Fruit fly (Drosophila melanogaster) whole organism, embryonic: ENCODE measurements around the gene CG6048.

Source experiments
- Ada2b ChIP-seq: fragments of 200-800 bp; sonication (Bioruptor generic); IDR thresholded peaks from 2 replicates; pipeline ENCODE4 v1.3.6; 2022; ENCODE audit warnings: missing biosample characterization, missing genetic modification characterization
- CG10543 ChIP-seq: fragments of 200-800 bp; sonication (Bioruptor generic); optimal IDR thresholded peaks from 3 replicates; lab custom pipeline; 2017; ENCODE audit warnings: missing biosample characterization, mild to moderate bottlenecking, missing genetic modification characterization, moderate library complexity
- CG10565 ChIP-seq: fragments of 200-800 bp; sonication (Bioruptor generic); optimal IDR thresholded peaks from 3 replicates; lab custom pipeline; 2016; ENCODE audit warnings: missing biosample characterization, mild to moderate bottlenecking, missing genetic modification characterization
- CG11456 ChIP-seq: fragments of 200-800 bp; sonication (Bioruptor generic); IDR thresholded peaks from 3 replicates; pipeline ENCODE4 v1.3.6; 2022; ENCODE audit warnings: missing biosample characterization, missing genetic modification characterization
- CG12391 ChIP-seq: fragments of 200-800 bp; sonication (Bioruptor generic); optimal IDR thresholded peaks from 3 replicates; lab custom pipeline; 2018; ENCODE audit warnings: missing biosample characterization, mild to moderate bottlenecking, missing genetic modification characterization, moderate library complexity
- CG12769 ChIP-seq: fragments of 200-800 bp; sonication (Bioruptor generic); optimal IDR thresholded peaks from 2 replicates; lab custom pipeline; 2019; ENCODE audit warnings: missing biosample characterization, mild to moderate bottlenecking, missing genetic modification characterization, moderate library complexity
- CG13296 ChIP-seq: fragments of 200-800 bp; sonication (Bioruptor generic); optimal IDR thresholded peaks from 3 replicates; lab custom pipeline; 2018; ENCODE audit warnings: missing biosample characterization, mild to moderate bottlenecking, missing genetic modification characterization
- CG13624 ChIP-seq: fragments of 200-800 bp; sonication (Bioruptor generic); optimal IDR thresholded peaks from 2 replicates; lab custom pipeline; 2016; ENCODE audit warnings: missing biosample characterization, missing genetic modification characterization
- CG14667 ChIP-seq: fragments of 200-800 bp; sonication (Bioruptor generic); IDR thresholded peaks from 2 replicates; pipeline ENCODE4 v1.3.6; 2022; ENCODE audit warnings: missing biosample characterization, missing genetic modification characterization
- CG17829 ChIP-seq: fragments of 200-800 bp; optimal IDR thresholded peaks from 2 replicates; lab custom pipeline; 2019; ENCODE audit warnings: missing biosample characterization, mild to moderate bottlenecking, missing genetic modification characterization, moderate library complexity
- CG1792 ChIP-seq: fragments of 200-800 bp; sonication (Bioruptor generic); optimal IDR thresholded peaks from 2 replicates; lab custom pipeline; 2016; ENCODE audit warnings: missing biosample characterization, missing genetic modification characterization
- CG18599 ChIP-seq: fragments of 200-800 bp; sonication (Bioruptor generic); optimal IDR thresholded peaks from 3 replicates; lab custom pipeline; 2017; ENCODE audit warnings: missing biosample characterization, missing genetic modification characterization, mild to moderate bottlenecking, moderate library complexity, missing genetic modification reagents
- CG31224 ChIP-seq: fragments of 200-800 bp; sonication (Bioruptor generic); IDR thresholded peaks from 2 replicates; pipeline ENCODE4 v1.3.6; 2022; ENCODE audit warnings: missing biosample characterization, missing genetic modification characterization
- CG32772 ChIP-seq: fragments of 200-800 bp; sonication (Bioruptor generic); IDR thresholded peaks from 2 replicates; pipeline ENCODE4 v1.3.6; 2022; ENCODE audit warnings: missing biosample characterization, missing genetic modification characterization
- CG4360 ChIP-seq: fragments of 200-800 bp; sonication (Bioruptor generic); IDR thresholded peaks from 2 replicates; pipeline ENCODE4 v1.3.6; 2022; ENCODE audit warnings: missing biosample characterization, missing genetic modification characterization
- CG4730 ChIP-seq: fragments of 200-800 bp; sonication (Bioruptor generic); IDR thresholded peaks from 2 replicates; pipeline ENCODE4 v1.3.6; 2022; ENCODE audit warnings: missing biosample characterization, missing genetic modification characterization
- CG4820 ChIP-seq: fragments of 200-800 bp; sonication (Bioruptor generic); optimal IDR thresholded peaks from 3 replicates; lab custom pipeline; 2016; ENCODE audit warnings: missing biosample characterization, missing genetic modification characterization
- CG7372 ChIP-seq: fragments of 200-800 bp; sonication (Bioruptor generic); IDR thresholded peaks from 2 replicates; pipeline ENCODE4 v1.3.6; 2022; ENCODE audit warnings: missing biosample characterization, missing genetic modification characterization
- CG7745 ChIP-seq: fragments of 200-800 bp; sonication (Bioruptor generic); optimal IDR thresholded peaks from 2 replicates; lab custom pipeline; 2018; ENCODE audit warnings: missing biosample characterization, mild to moderate bottlenecking, missing genetic modification characterization, moderate library complexity
- CG9727 ChIP-seq: fragments of 200-800 bp; sonication (Bioruptor generic); optimal IDR thresholded peaks from 3 replicates; lab custom pipeline; 2017; ENCODE audit warnings: missing biosample characterization, mild to moderate bottlenecking, missing genetic modification characterization
- D ChIP-seq, 2 experiments: fragments of 200-800 bp in 1 of 2; fragments of >200 bp in 1 of 2; sonication (Bioruptor generic) in 1 of 2; optimal IDR thresholded peaks; 2 replicates in 1 of 2; 3 replicates in 1 of 2; lab custom pipeline; 2017; ENCODE audit warnings: mild to moderate bottlenecking in 1 of 2, missing biosample characterization in 1 of 2, missing genetic modification characterization in 1 of 2, missing genetic modification reagents in 1 of 2
- Dek ChIP-seq: fragments of 200-800 bp; sonication (Bioruptor generic); optimal IDR thresholded peaks from 3 replicates; lab custom pipeline; 2019; ENCODE audit warnings: missing biosample characterization, mild to moderate bottlenecking, missing genetic modification characterization, moderate library complexity
- Ets65A ChIP-seq: fragments of 200-800 bp; sonication (Bioruptor generic); peaks from one replicate; lab custom pipeline; 2016; ENCODE audit warnings: missing biosample characterization, missing genetic modification characterization
- HmgD ChIP-seq: fragments of 200-800 bp; sonication (Bioruptor generic); optimal IDR thresholded peaks from 3 replicates; lab custom pipeline; 2016; ENCODE audit warnings: missing biosample characterization, missing genetic modification characterization
- Hsf ChIP-seq: fragments of 200-800 bp; sonication (Bioruptor generic); optimal IDR thresholded peaks from 3 replicates; lab custom pipeline; 2016; ENCODE audit warnings: missing biosample characterization, missing genetic modification characterization
- Lpt ChIP-seq: fragments of >200 bp; optimal IDR thresholded peaks from 2 replicates; lab custom pipeline; 2018; ENCODE audit warnings: missing biosample characterization, missing genetic modification characterization
- MTF-1 ChIP-seq: fragments of 200-800 bp; sonication (Bioruptor generic); optimal IDR thresholded peaks from 2 replicates; lab custom pipeline; 2018; ENCODE audit warnings: missing biosample characterization, mild to moderate bottlenecking, missing genetic modification characterization, borderline replicate concordance
- Ptx1 ChIP-seq: fragments of 200-800 bp; sonication (Bioruptor generic); IDR thresholded peaks from 2 replicates; pipeline ENCODE4 v1.3.6; 2022; ENCODE audit warnings: missing biosample characterization, missing genetic modification characterization
- Rfx ChIP-seq: fragments of 200-800 bp; sonication (Bioruptor generic); IDR thresholded peaks from 2 replicates; pipeline ENCODE4 v1.3.6; 2022; ENCODE audit warnings: missing biosample characterization, missing genetic modification characterization
- Sox102F ChIP-seq: fragments of 200-800 bp; sonication (Bioruptor generic); optimal IDR thresholded peaks from 2 replicates; lab custom pipeline; 2018; ENCODE audit warnings: missing biosample characterization, mild to moderate bottlenecking, missing genetic modification characterization, moderate library complexity
- ara ChIP-seq: fragments of 200-800 bp; sonication (Bioruptor generic); IDR thresholded peaks from 2 replicates; pipeline ENCODE4 v1.3.6; 2022; ENCODE audit warnings: missing biosample characterization, missing genetic modification characterization
- cg ChIP-seq: fragments of 200-800 bp; sonication (Bioruptor generic); optimal IDR thresholded peaks from 3 replicates; lab custom pipeline; 2019; ENCODE audit warnings: missing biosample characterization, mild to moderate bottlenecking, missing genetic modification characterization, moderate library complexity
- crol ChIP-seq: fragments of 200-800 bp; sonication (Bioruptor generic); IDR thresholded peaks from 2 replicates; pipeline ENCODE4 v1.3.6; 2022; ENCODE audit warnings: missing biosample characterization, missing genetic modification characterization
- cwo ChIP-seq: fragments of 200-800 bp; sonication (Bioruptor generic); optimal IDR thresholded peaks from 3 replicates; lab custom pipeline; 2017; ENCODE audit warnings: missing biosample characterization, missing genetic modification characterization, mild to moderate bottlenecking, moderate library complexity, missing genetic modification reagents
- danr ChIP-seq: fragments of 200-800 bp; sonication (Bioruptor generic); IDR thresholded peaks from 2 replicates; pipeline ENCODE4 v1.3.6; 2022; ENCODE audit warnings: missing biosample characterization, missing genetic modification characterization
- disco-r ChIP-seq: fragments of 200-800 bp; sonication (Bioruptor generic); optimal IDR thresholded peaks from 2 replicates; lab custom pipeline; 2016; ENCODE audit warnings: missing biosample characterization, missing genetic modification characterization
- dpn ChIP-seq, 2 experiments: fragments of 200-800 bp; sonication (Bioruptor generic); optimal IDR thresholded peaks; 3 replicates each; lab custom pipeline; 2016; ENCODE audit warnings: missing biosample characterization in 2 of 2, missing genetic modification characterization in 2 of 2
- ftz-f1 ChIP-seq: fragments of 200-800 bp; sonication (Bioruptor generic); optimal IDR thresholded peaks from 2 replicates; lab custom pipeline; 2016; ENCODE audit warnings: missing biosample characterization, missing genetic modification characterization
- nerfin-2 ChIP-seq: fragments of 200-800 bp; sonication (Bioruptor generic); IDR thresholded peaks from 2 replicates; pipeline ENCODE4 v1.3.6; 2022; ENCODE audit warnings: missing biosample characterization, missing genetic modification characterization; ENCODE audit not compliant: partially characterized antibody
- otp ChIP-seq: fragments of 200-800 bp; sonication (Bioruptor generic); IDR thresholded peaks from 3 replicates; pipeline ENCODE4, ENCODE4 v1.3.6; 2022; ENCODE audit warnings: missing biosample characterization, missing genetic modification characterization
- phol ChIP-seq: fragments of 200-800 bp; sonication (Bioruptor generic); optimal IDR thresholded peaks from 3 replicates; lab custom pipeline; 2018; ENCODE audit warnings: missing biosample characterization, mild to moderate bottlenecking, missing genetic modification characterization, moderate library complexity
- salm ChIP-seq: fragments of 200-800 bp; sonication (Bioruptor generic); optimal IDR thresholded peaks from 2 replicates; lab custom pipeline; 2018; ENCODE audit warnings: missing biosample characterization, mild to moderate bottlenecking, missing genetic modification characterization
- sens ChIP-seq: fragments of 200-800 bp; sonication (Bioruptor generic); peaks from one replicate; lab custom pipeline; 2016; ENCODE audit warnings: missing biosample characterization, missing genetic modification characterization
- sens-2 ChIP-seq: fragments of 200-800 bp; sonication (Bioruptor generic); IDR thresholded peaks from 2 replicates; pipeline ENCODE4 v1.3.6; 2022; ENCODE audit warnings: missing biosample characterization, missing genetic modification characterization
- slp2 ChIP-seq: fragments of 200-800 bp; sonication (Bioruptor generic); optimal IDR thresholded peaks from 2 replicates; lab custom pipeline; 2016; ENCODE audit warnings: missing biosample characterization, missing genetic modification characterization
- sug ChIP-seq: fragments of 200-800 bp; optimal IDR thresholded peaks from 2 replicates; lab custom pipeline; 2019; ENCODE audit warnings: missing biosample characterization, mild to moderate bottlenecking, missing genetic modification characterization, moderate library complexity
- ttk ChIP-seq: fragments of 200-800 bp; sonication (Bioruptor generic); IDR thresholded peaks from 2 replicates; pipeline ENCODE4 v2.1.2; 2022; ENCODE audit warnings: missing biosample characterization, missing genetic modification characterization
- vnd ChIP-seq: fragments of 200-800 bp; sonication (Bioruptor generic); IDR thresholded peaks from 3 replicates; pipeline ENCODE4 v1.3.6; 2022; ENCODE audit warnings: missing biosample characterization, missing genetic modification characterization; ENCODE audit not compliant: partially characterized antibody
- zfh1 ChIP-seq: fragments of 200-800 bp; sonication (Bioruptor generic); IDR thresholded peaks from 3 replicates; pipeline ENCODE4 v1.3.6; 2022; ENCODE audit warnings: missing biosample characterization, missing genetic modification characterization

Gene CG6048

DNA sequence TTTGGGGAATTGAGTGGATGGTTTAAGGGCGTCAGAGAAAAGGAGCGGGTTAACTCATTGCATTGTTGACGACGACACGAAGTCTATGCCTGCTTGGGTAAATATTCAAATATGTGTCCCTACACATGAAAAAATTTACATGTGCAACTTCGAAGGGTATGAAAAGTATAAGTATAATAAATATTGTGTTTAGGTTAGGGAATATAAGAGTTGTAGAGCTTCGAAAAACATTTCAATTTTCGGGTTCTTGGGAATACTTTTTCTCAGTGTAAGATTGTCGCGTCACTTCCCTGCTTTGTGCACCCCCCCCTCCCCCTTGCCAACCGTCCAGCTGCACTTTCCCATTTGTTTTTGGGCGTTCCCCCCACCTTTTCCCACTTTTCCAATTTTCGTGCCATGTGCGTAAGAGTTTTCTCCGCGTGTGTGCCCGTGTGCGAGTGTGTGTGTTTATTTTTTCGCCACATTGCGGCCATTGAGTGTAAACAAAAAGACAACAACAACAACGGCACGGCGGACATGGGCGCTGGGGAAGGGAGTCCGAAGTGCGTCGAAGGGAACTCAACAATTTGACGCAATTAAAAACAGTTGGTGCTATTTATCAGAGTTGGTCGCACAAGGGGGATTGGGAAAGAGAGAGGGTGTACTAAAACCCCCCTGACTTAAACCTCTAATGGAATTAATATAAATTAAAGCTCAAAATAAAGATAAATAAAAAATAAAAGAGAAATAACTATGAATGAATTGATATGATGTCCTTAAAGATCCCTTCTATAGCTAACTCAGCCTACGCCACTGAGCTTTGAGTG is 17.7 kb downstream of the CG6048 start (continued):
- TF ChIP-seq sug (tag; lab: Kevin White, UChicago) (peak; percentile 38), Lpt (GFP tag; lab: Kevin White, UChicago) (no peak), otp (GFP tag; lab: Robert Waterston, UW) (peak; percentile 68), zfh1 (peak; percentile 76), CG10565 (no peak), CG7745 (no peak), CG7372 (GFP tag; lab: Robert Waterston, UW) (peak; percentile 6; the same call in 1 of the 2 replicates), ara (GFP tag; lab: Robert Waterston, UW) (peak; percentile 62), CG9727 (GFP tag; lab: Kevin White, UChicago) (peak; percentile 61), CG4820 (GFP tag; lab: Kevin White, UChicago) (peak; percentile 17), cg (peak; percentile 31), HmgD (GFP tag; lab: Kevin White, UChicago) (no peak), CG13624 (GFP tag; lab: Kevin White, UChicago) (no peak), CG14667 (peak; percentile 45; the same call in 1 of the 2 replicates), danr (GFP tag; lab: Robert Waterston, UW) (peak; percentile 26; the same call in 1 of the 2 replicates), CG12391 (tag; lab: Kevin White, UChicago) (peak; percentile 43), ftz-f1 (GFP tag; lab: Kevin White, UChicago) (no peak), CG11456 (no peak), crol (GFP tag; lab: Robert Waterston, UW) (peak; percentile 81), Hsf (peak; percentile 35), sens-2 (GFP tag; lab: Robert Waterston, UW) (0 out of 2 replicates have a peak, but pooled peaks have one; percentile 49), Sox102F (GFP tag; lab: Kevin White, UChicago) (peak; percentile 39), cwo (peak; percentile 32), MTF-1 (GFP tag; lab: Kevin White, UChicago) (no peak), CG18599 (GFP tag; lab: Kevin White, UChicago) (peak; percentile 57), CG17829 (tag; lab: Kevin White, UChicago) (peak; percentile 64), Ets65A (GFP tag; lab: Kevin White, UChicago) (peak; percentile 59), disco-r (no peak), ttk (GFP tag; lab: Robert Waterston, UW) (peak; percentile 26; the same call in 1 of the 2 replicates), D (optimal IDR thresholded peaks at IDR 0.05; lab: Kevin White, UChicago) (no peak), D (GFP tag; optimal IDR thresholded peaks at IDR 0.05; lab: Kevin White, UChicago) (peak; percentile 30), salm (tag; lab: Kevin White, UChicago) (no peak), dpn (GFP tag; optimal IDR thresholded peaks at IDR 0.05; lab: Kevin White, UChicago) (peak in 1 of 2 experiments; percentile 28), nerfin-2 (GFP tag; lab: Robert Waterston, UW) (no peak), CG13296 (peak; percentile 14), slp2 (GFP tag; lab: Kevin White, UChicago) (no peak), sens (GFP tag; lab: Kevin White, UChicago) (peak; percentile 73), CG32772 (GFP tag; lab: Robert Waterston, UW) (peak; percentile 37), CG31224 (no peak), Ada2b (GFP tag; lab: Robert Waterston, UW) (0 out of 2 replicates have a peak, but pooled peaks have one; percentile 9), Rfx (GFP tag; lab: Robert Waterston, UW) (peak; percentile 44), CG1792 (GFP tag; lab: Kevin White, UChicago) (no peak), Dek (tag; lab: Kevin White, UChicago) (peak; percentile 6), CG4730 (peak; percentile 25; the same call in 1 of the 2 replicates), CG12769 (peak; percentile 3), CG10543 (GFP tag; lab: Kevin White, UChicago) (peak; percentile 55), CG4360 (GFP tag; lab: Robert Waterston, UW) (peak; percentile 85), Ptx1 (GFP tag; lab: Robert Waterston, UW) (peak; percentile 32), phol (peak; percentile 52), vnd (GFP tag; lab: Robert Waterston, UW) (no peak)
